Fruit fly (Drosophila melanogaster) whole organism, wandering third instar larva: ENCODE results near the gene chas.

Experiments
- Vsx2 ChIP-seq: fragments of 200-300, 225-300 bp; sonication (Bioruptor generic); optimal IDR thresholded peaks from 2 replicates; lab custom pipeline; 2018; ENCODE audit warnings: missing biosample characterization, missing genetic modification characterization; ENCODE audit not compliant: partially characterized antibody
- psq ChIP-seq: fragments of 200-800 bp; sonication (Bioruptor generic); optimal IDR thresholded peaks from 3 replicates; lab custom pipeline; 2017; ENCODE audit warnings: missing biosample characterization, mild to moderate bottlenecking, missing genetic modification characterization, moderate library complexity

- TF ChIP-seq psq (GFP tag; lab: Kevin White, UChicago) (no peak), Vsx2 (GFP tag; lab: Kevin White, UChicago) (no peak)
Observed at dm6 chrX:17677953-17678668, 20.4 kb downstream of the chas start.
